Worm (Caenorhabditis elegans): ENCODE results near the gene irld-18.

irld-18 gene

DNA sequence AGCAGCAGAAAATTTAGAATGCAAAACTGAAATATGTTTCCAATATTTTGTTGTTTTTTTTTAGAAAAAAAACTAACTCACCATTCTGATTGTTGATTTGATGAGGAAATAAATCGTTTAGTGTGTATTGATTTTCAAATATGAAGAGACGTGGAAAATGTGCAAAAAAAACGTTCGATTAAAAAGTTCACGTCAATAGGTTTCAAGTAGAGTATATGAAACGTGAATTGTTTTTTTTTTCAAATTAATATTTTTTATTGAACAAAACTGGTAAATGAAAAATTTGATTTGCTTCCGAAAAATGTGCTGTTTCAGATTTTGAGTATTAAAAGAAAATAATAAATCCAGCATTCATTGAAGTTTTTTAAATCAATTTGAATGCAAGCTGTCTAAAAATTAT, at the start of gene irld-18:
Gene irld-18 (minus strand): TSS at position 101 of the 400 bp plus-strand sequence.
- TF ChIP-seq M03D4.4 (tag; optimal IDR thresholded peaks at IDR 0.05), result no peak
- TF ChIP-seq unc-39 (tag; optimal IDR thresholded peaks at IDR 0.05), result no peak
- no peak for TF ChIP-seq drap-1 (GFP tag; optimal IDR thresholded peaks at IDR 0.05)
- TF ChIP-seq elt-1 (tag; optimal IDR thresholded peaks at IDR 0.05; ENCODE audit: borderline replicate concordance, insufficient read depth), result no peak
- no peak for TF ChIP-seq blmp-1 (tag; optimal IDR thresholded peaks at IDR 0.05)
- TF ChIP-seq flh-1 (GFP tag; optimal IDR thresholded peaks at IDR 0.05), result no peak
- no peak for TF ChIP-seq unc-120 (tag; optimal IDR thresholded peaks at IDR 0.05; ENCODE audit: poor library complexity, severe bottlenecking)
- TF ChIP-seq nhr-237 (tag; optimal IDR thresholded peaks at IDR 0.05), result no peak
- no peak for TF ChIP-seq sem-2 (GFP tag; optimal IDR thresholded peaks at IDR 0.05)
- TF ChIP-seq bed-3 (GFP tag; optimal IDR thresholded peaks at IDR 0.05), result no peak
- TF ChIP-seq ceh-39 (tag; optimal IDR thresholded peaks at IDR 0.05), result no peak
- no peak for TF ChIP-seq unc-62 (GFP tag; optimal IDR thresholded peaks at IDR 0.05)
- no peak for TF ChIP-seq mep-1 (tag; optimal IDR thresholded peaks at IDR 0.05)

ce11 chrIV:14622109-14622508, 41.3 kb upstream of the irld-18 start:
- no peak for TF ChIP-seq hlh-1 (tag; optimal IDR thresholded peaks at IDR 0.05)

DNA sequence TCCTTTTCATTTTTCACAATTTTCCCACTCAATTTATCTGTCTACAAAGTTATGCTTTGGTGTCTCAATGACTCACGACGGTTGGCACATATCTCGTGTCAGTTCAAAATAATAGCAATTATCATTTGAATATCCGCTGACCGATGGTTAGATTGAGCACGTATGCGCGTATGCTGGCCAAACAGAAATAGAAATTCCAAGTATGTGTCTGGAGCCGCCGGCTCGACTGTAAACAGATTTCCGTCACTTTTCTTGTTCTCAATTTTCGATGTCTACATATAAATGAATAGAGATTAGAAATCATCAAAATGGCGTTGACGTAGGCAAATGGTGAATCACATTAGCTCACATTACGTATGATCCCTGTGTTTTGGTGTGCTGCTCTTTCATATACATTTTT, 40.3 kb upstream of the irld-18 start:
- TF ChIP-seq bed-3 (GFP tag; optimal IDR thresholded peaks at IDR 0.05) (no peak), hlh-1 (tag; optimal IDR thresholded peaks at IDR 0.05) (no peak), unc-62 (GFP tag; optimal IDR thresholded peaks at IDR 0.05) (no peak), zip-8 (tag; optimal IDR thresholded peaks at IDR 0.05) (no peak), lin-13 (tag; optimal IDR thresholded peaks at IDR 0.05) (no peak), ces-1 (GFP tag; optimal IDR thresholded peaks at IDR 0.05) (no peak), ceh-43 (GFP tag; optimal IDR thresholded peaks at IDR 0.05) (no peak), blmp-1 (tag; optimal IDR thresholded peaks at IDR 0.05) (no peak), cnd-1 (tag; optimal IDR thresholded peaks at IDR 0.05) (no peak), lin-32 (GFP tag; optimal IDR thresholded peaks at IDR 0.05) (no peak), ham-2 (GFP tag; optimal IDR thresholded peaks at IDR 0.05) (no peak), mls-2 (tag; optimal IDR thresholded peaks at IDR 0.05) (no peak), nhr-237 (tag; optimal IDR thresholded peaks at IDR 0.05) (no peak), drap-1 (GFP tag; optimal IDR thresholded peaks at IDR 0.05) (no peak), elt-1 (tag; optimal IDR thresholded peaks at IDR 0.05; ENCODE audit: borderline replicate concordance, insufficient read depth) (no peak)

DNA sequence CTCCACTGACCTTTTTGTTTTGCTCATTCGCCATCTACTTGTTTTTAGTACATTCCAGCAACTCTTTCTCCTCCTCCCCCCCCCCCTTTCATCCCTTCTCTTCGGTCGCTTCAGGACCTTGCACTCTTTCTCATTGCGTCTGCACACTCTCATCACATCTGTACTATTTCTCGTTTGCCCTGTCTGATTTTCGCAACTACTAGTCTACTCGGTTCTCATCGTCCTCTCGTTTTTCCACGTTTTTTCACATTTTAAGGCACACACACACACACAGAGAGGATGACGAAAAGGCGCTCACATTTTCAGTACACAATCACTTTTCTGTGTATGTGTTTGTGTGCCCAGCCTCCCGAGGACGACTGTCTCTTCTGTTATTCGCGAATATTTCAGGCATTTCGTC, 39.7 kb upstream of the irld-18 start:
- TF ChIP-seq nhr-76 (tag; optimal IDR thresholded peaks at IDR 0.05) (no peak), lin-32 (GFP tag; optimal IDR thresholded peaks at IDR 0.05) (peak; percentile 16), lin-13 (tag; optimal IDR thresholded peaks at IDR 0.05) (no peak), mep-1 (tag; optimal IDR thresholded peaks at IDR 0.05) (peak; percentile 52), ceh-83 (GFP tag; optimal IDR thresholded peaks at IDR 0.05) (no peak), unc-120 (tag; optimal IDR thresholded peaks at IDR 0.05; ENCODE audit: poor library complexity, severe bottlenecking) (peak; percentile 12), sptf-1 (tag; optimal IDR thresholded peaks at IDR 0.05) (peak; percentile 50), ces-1 (GFP tag; optimal IDR thresholded peaks at IDR 0.05) (peak; percentile 34), pha-4 (tag; optimal IDR thresholded peaks at IDR 0.05) (no peak)

DNA sequence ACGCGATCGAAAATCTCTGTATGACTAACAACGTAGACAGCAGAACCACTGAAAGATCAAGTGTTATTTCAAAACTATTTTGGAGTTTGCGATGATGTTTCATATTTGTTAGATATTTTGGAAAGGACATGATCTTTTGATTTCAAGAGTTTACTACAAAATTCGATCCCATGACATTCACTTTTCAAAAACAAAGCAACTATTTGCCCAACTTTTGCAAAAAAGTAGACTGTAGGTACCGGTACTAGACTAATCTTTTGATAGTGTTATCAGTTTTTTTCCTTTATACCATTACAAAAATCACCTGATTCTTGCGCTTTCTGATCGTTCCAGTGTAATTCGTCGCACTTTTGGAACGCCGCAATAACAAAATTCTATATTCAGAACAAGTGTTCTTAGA, 39.2 kb upstream of the irld-18 start:
- TF ChIP-seq mls-2 (tag; optimal IDR thresholded peaks at IDR 0.05) (no peak), tbx-8 (GFP tag; optimal IDR thresholded peaks at IDR 0.05) (no peak), zip-8 (tag; optimal IDR thresholded peaks at IDR 0.05) (no peak), lin-13 (tag; optimal IDR thresholded peaks at IDR 0.05) (no peak), ztf-11 (tag; optimal IDR thresholded peaks at IDR 0.05) (no peak), bed-3 (GFP tag; optimal IDR thresholded peaks at IDR 0.05) (no peak), sem-2 (GFP tag; optimal IDR thresholded peaks at IDR 0.05) (no peak), lin-32 (GFP tag; optimal IDR thresholded peaks at IDR 0.05) (no peak), unc-120 (tag; optimal IDR thresholded peaks at IDR 0.05; ENCODE audit: poor library complexity, severe bottlenecking) (no peak)

DNA sequence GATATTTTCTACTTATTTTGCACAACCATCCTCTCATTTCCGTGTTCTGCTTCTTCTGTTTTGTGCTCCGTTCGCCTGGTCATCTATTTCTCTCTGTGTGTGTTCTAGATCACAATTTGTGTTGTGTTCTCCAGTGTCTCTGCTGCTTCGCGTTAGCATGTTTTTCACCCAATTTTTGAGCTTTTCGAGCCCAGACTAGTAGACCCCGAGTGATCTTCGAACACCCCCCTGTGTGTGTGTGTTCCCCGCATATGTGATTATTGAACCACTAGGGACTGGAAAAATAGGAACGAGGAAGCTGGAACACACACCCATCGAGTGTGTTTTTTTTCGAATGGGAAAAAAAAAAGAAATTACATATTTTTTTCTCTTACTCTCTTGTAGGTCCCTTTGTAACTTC, 37.7 kb upstream of the irld-18 start:
- TF ChIP-seq mep-1 (tag; optimal IDR thresholded peaks at IDR 0.05) (no peak), tbx-8 (GFP tag; optimal IDR thresholded peaks at IDR 0.05) (no peak), elt-1 (tag; optimal IDR thresholded peaks at IDR 0.05; ENCODE audit: borderline replicate concordance, insufficient read depth) (no peak), M03D4.4 (tag; optimal IDR thresholded peaks at IDR 0.05) (no peak), nhr-237 (tag; optimal IDR thresholded peaks at IDR 0.05) (no peak), nhr-76 (tag; optimal IDR thresholded peaks at IDR 0.05) (no peak), mls-2 (tag; optimal IDR thresholded peaks at IDR 0.05) (no peak), blmp-1 (tag; optimal IDR thresholded peaks at IDR 0.05) (no peak), elt-3 (tag; optimal IDR thresholded peaks at IDR 0.05) (no peak), bed-3 (GFP tag; optimal IDR thresholded peaks at IDR 0.05) (no peak), ceh-39 (tag; optimal IDR thresholded peaks at IDR 0.05) (no peak), mab-5 (tag; optimal IDR thresholded peaks at IDR 0.05) (no peak), sptf-1 (tag; optimal IDR thresholded peaks at IDR 0.05) (no peak), ham-2 (GFP tag; optimal IDR thresholded peaks at IDR 0.05) (no peak), nhr-12 (tag; optimal IDR thresholded peaks at IDR 0.05) (no peak), lsy-2 (tag; optimal IDR thresholded peaks at IDR 0.05) (no peak), unc-120 (tag; optimal IDR thresholded peaks at IDR 0.05; ENCODE audit: poor library complexity, severe bottlenecking) (no peak)
